Fruit fly (Drosophila melanogaster) ovary, adult (tissue): Measurements from ENCODE around the gene UGP.

Source experiments
- CG17801 ChIP-seq: fragments of 200-800 bp; optimal IDR thresholded peaks from 2 replicates; lab custom pipeline; 2019; ENCODE audit warnings: missing biosample characterization, mild to moderate bottlenecking, missing genetic modification characterization, moderate library complexity; ENCODE audit not compliant: partially characterized antibody

The UGP gene

dm6 chr3L:9337942-9338468, 20.7 kb downstream of the UGP start:
- TF ChIP-seq CG17801 (GFP tag; lab: Kevin White, UChicago) = no peak

dm6 chr3L:9335711-9336110, 23.0 kb downstream of the UGP start:
- TF ChIP-seq CG17801 (GFP tag; lab: Kevin White, UChicago) = no peak

- TF ChIP-seq CG17801 (GFP tag; lab: Kevin White, UChicago) = no peak
These were observed 24.9 kb downstream of the UGP start, which contains the start of gene PGRP-LA for dm6 chr3L:9333745-9334382. TSS of gene PGRP-LA (plus strand) at chr3L:9334332.

dm6 chr3L:9304393-9304792, 54.3 kb downstream of the UGP start:
- no peak for TF ChIP-seq CG17801 (GFP tag; lab: Kevin White, UChicago)
